Worm (Caenorhabditis elegans) whole organism, young adult: ENCODE data around the gene C32D5.10.

Source experiments
- B0035.1 ChIP-seq: sonication (generic microtip); optimal IDR thresholded peaks from 2 replicates; lab custom pipeline; 2016; ENCODE audit warnings: missing genetic modification characterization, mild to moderate bottlenecking, missing compliant biosample characterization, missing genotype, missing genetic modification reagents
- C17E4.6 ChIP-seq: fragments of 200-800 bp; sonication (Bioruptor generic); IDR thresholded peaks from 2 replicates; pipeline ENCODE4 v1.3.6; 2022; ENCODE audit warnings: missing genetic modification reagents, missing genetic modification characterization, missing compliant biosample characterization
- F10E7.11 ChIP-seq: sonication (generic microtip); optimal IDR thresholded peaks from 2 replicates; lab custom pipeline; 2017; ENCODE audit warnings: mild to moderate bottlenecking, missing genetic modification characterization, moderate library complexity, missing compliant biosample characterization
- F22D6.2 ChIP-seq: sonication (generic microtip); optimal IDR thresholded peaks from 2 replicates; lab custom pipeline; 2016; ENCODE audit warnings: mild to moderate bottlenecking, missing genetic modification characterization, missing compliant biosample characterization
- F49E8.2 ChIP-seq: sonication (generic microtip); optimal IDR thresholded peaks from 3 replicates; lab custom pipeline; 2017; ENCODE audit warnings: missing genetic modification characterization, mild to moderate bottlenecking, missing compliant biosample characterization, antibody characterized with exemption, moderate library complexity; ENCODE audit not compliant: insufficient read depth
- F52B5.7 ChIP-seq: sonication (generic microtip); optimal IDR thresholded peaks from 2 replicates; lab custom pipeline; 2016; ENCODE audit warnings: mild to moderate bottlenecking, missing genetic modification characterization, missing compliant biosample characterization
- F55B11.4 ChIP-seq: sonication (generic microtip); optimal IDR thresholded peaks from 2 replicates; lab custom pipeline; 2016; ENCODE audit warnings: missing compliant biosample characterization, missing genetic modification characterization, borderline replicate concordance; ENCODE audit not compliant: insufficient read depth
- F57C9.4 ChIP-seq: sonication (generic microtip); optimal IDR thresholded peaks from 2 replicates; lab custom pipeline; 2017; ENCODE audit warnings: mild to moderate bottlenecking, missing genetic modification characterization, missing compliant biosample characterization
- T07F8.4 ChIP-seq: sonication (generic microtip); optimal IDR thresholded peaks from 2 replicates; lab custom pipeline; 2016; ENCODE audit warnings: mild to moderate bottlenecking, missing genetic modification characterization, moderate library complexity, missing compliant biosample characterization
- Y56A3A.18 ChIP-seq: fragments of 200-800 bp; sonication (Bioruptor generic); IDR thresholded peaks from 2 replicates; pipeline ENCODE4 v1.3.6; 2022; ENCODE audit warnings: missing genetic modification reagents, missing genetic modification characterization, missing compliant biosample characterization
- Y67H2A.10 ChIP-seq: fragments of 200-800 bp; sonication (Bioruptor generic); conservative IDR thresholded peaks from 2 replicates; pipeline ENCODE4 v1.3.6; 2022; ENCODE audit warnings: missing genetic modification reagents, missing genetic modification characterization, missing compliant biosample characterization
- Y95B8A.8 ChIP-seq: fragments of 200-800 bp; sonication (Bioruptor generic); IDR thresholded peaks from 2 replicates; pipeline ENCODE4 v1.3.6; 2022; ENCODE audit warnings: missing genetic modification reagents, missing genetic modification characterization, missing compliant biosample characterization
- aptf-2 ChIP-seq: fragments of 200-800 bp; sonication (Bioruptor generic); conservative IDR thresholded peaks from 2 replicates; pipeline ENCODE4 v1.3.6; 2022; ENCODE audit warnings: missing genetic modification reagents, missing genetic modification characterization, missing compliant biosample characterization
- atf-7 ChIP-seq: sonication (generic microtip); optimal IDR thresholded peaks from 2 replicates; lab custom pipeline; 2017; ENCODE audit warnings: mild to moderate bottlenecking, missing genetic modification characterization, missing compliant biosample characterization
- attf-6 ChIP-seq: fragments of 200-800 bp; sonication (Bioruptor generic); IDR thresholded peaks from 2 replicates; pipeline ENCODE4 v1.3.6; 2022; ENCODE audit warnings: missing genetic modification reagents, missing genetic modification characterization, missing compliant biosample characterization
- bed-1 ChIP-seq: fragments of 200-800 bp; sonication (Bioruptor generic); IDR thresholded peaks from 2 replicates; pipeline ENCODE4 v1.3.6; 2022; ENCODE audit warnings: missing genetic modification reagents, missing genetic modification characterization, missing compliant biosample characterization
- bed-2 ChIP-seq: fragments of 200-800 bp; sonication (Bioruptor generic); IDR thresholded peaks from 2 replicates; pipeline ENCODE4 v1.3.6; 2022; ENCODE audit warnings: missing genetic modification reagents, missing genetic modification characterization, missing compliant biosample characterization
- cebp-1 ChIP-seq, 2 experiments: fragments of 200-800 bp in 1 of 2; sonication (Bioruptor generic) in 1 of 2; sonication (generic microtip) in 1 of 2; IDR thresholded peaks in 1 of 2; optimal IDR thresholded peaks in 1 of 2; 2 replicates each; pipeline versions ENCODE4 v1.3.6 to Lab custom; 2017 to 2022; ENCODE audit warnings: missing compliant biosample characterization in 2 of 2, missing genetic modification characterization in 2 of 2, mild to moderate bottlenecking in 1 of 2, missing genetic modification reagents in 1 of 2, moderate library complexity in 1 of 2
- ceh-58 ChIP-seq: fragments of 200-800 bp; sonication (Bioruptor generic); IDR thresholded peaks from 2 replicates; pipeline ENCODE4 v1.3.6; 2022; ENCODE audit warnings: missing genetic modification characterization, missing compliant biosample characterization
- die-1 ChIP-seq: sonication (generic microtip); optimal IDR thresholded peaks from 2 replicates; lab custom pipeline; 2016; ENCODE audit warnings: missing genotype, mild to moderate bottlenecking, missing genetic modification characterization, missing compliant biosample characterization
- efl-1 ChIP-seq: fragments of 150-350 bp; optimal IDR thresholded peaks from 2 replicates; lab custom pipeline; 2014; ENCODE audit warnings: missing biosample characterization, missing genetic modification reagents, missing genetic modification characterization
- egl-44 ChIP-seq: fragments of 200-800 bp; sonication (Bioruptor generic); IDR thresholded peaks from 2 replicates; pipeline ENCODE4 v1.3.6; 2022; ENCODE audit warnings: missing genetic modification reagents, missing genetic modification characterization, missing compliant biosample characterization
- egrh-3 ChIP-seq: fragments of 200-800 bp; sonication (Bioruptor generic); IDR thresholded peaks from 2 replicates; pipeline ENCODE4 v1.3.6; 2022; ENCODE audit warnings: missing genetic modification reagents, missing genetic modification characterization, missing compliant biosample characterization
- ekl-4 ChIP-seq: fragments of 200-800 bp; sonication (Bioruptor generic); IDR thresholded peaks from 2 replicates; pipeline ENCODE4 v1.3.6; 2022; ENCODE audit warnings: missing genetic modification reagents, missing genetic modification characterization, missing compliant biosample characterization
- ets-4 ChIP-seq: fragments of 200-800 bp; sonication (Bioruptor generic); optimal IDR thresholded peaks from 2 replicates; lab custom pipeline; 2018; ENCODE audit warnings: mild to moderate bottlenecking, missing genetic modification characterization, missing compliant biosample characterization
- fkh-3 ChIP-seq: sonication (generic microtip); optimal IDR thresholded peaks from 2 replicates; lab custom pipeline; 2016; ENCODE audit warnings: mild to moderate bottlenecking, missing genetic modification characterization, missing compliant biosample characterization
- hlh-12 ChIP-seq: sonication (generic microtip); optimal IDR thresholded peaks from 2 replicates; lab custom pipeline; 2016; ENCODE audit warnings: missing genetic modification characterization, missing compliant biosample characterization
- hsf-1 ChIP-seq: fragments of 200-800 bp; sonication (Bioruptor generic); IDR thresholded peaks from 2 replicates; pipeline ENCODE4 v1.3.6; 2022; ENCODE audit warnings: missing genetic modification reagents, missing genetic modification characterization, missing compliant biosample characterization
- lin-35 ChIP-seq, 3 experiments: fragments of 150-350 bp in 2 of 3; sonication (generic microtip) in 1 of 3; optimal IDR thresholded peaks; 2 replicates each; lab custom pipeline; 2014 to 2018; ENCODE audit warnings: missing biosample characterization in 3 of 3, missing genetic modification characterization in 3 of 3, missing genetic modification reagents in 3 of 3
- lin-40 ChIP-seq: sonication (generic microtip); optimal IDR thresholded peaks from 2 replicates; lab custom pipeline; 2016; ENCODE audit warnings: missing genetic modification characterization, mild to moderate bottlenecking, missing compliant biosample characterization, missing genotype, missing genetic modification reagents
- lir-1 ChIP-seq: fragments of 200-800 bp; sonication (Bioruptor generic); conservative IDR thresholded peaks from 2 replicates; pipeline ENCODE4 v1.3.6; 2022; ENCODE audit warnings: missing genetic modification reagents, missing genetic modification characterization, missing compliant biosample characterization
- lsl-1 ChIP-seq: fragments of 200-800 bp; sonication (Bioruptor generic); optimal IDR thresholded peaks from 2 replicates; lab custom pipeline; 2018; ENCODE audit warnings: mild to moderate bottlenecking, missing genetic modification characterization, moderate library complexity, missing compliant biosample characterization
- lsy-27 ChIP-seq: sonication (generic microtip); optimal IDR thresholded peaks from 2 replicates; lab custom pipeline; 2017; ENCODE audit warnings: missing genetic modification characterization, mild to moderate bottlenecking, missing compliant biosample characterization, antibody characterized with exemption, missing genotype, borderline replicate concordance; ENCODE audit not compliant: insufficient read depth
- madf-8 ChIP-seq: fragments of 200-800 bp; sonication (Bioruptor generic); conservative IDR thresholded peaks from 2 replicates; pipeline ENCODE4 v1.3.6; 2022; ENCODE audit warnings: missing genetic modification reagents, missing genetic modification characterization, missing compliant biosample characterization
- mcd-1 ChIP-seq: fragments of 200-800 bp; sonication (Bioruptor generic); IDR thresholded peaks from 2 replicates; pipeline ENCODE4 v1.3.6; 2022; ENCODE audit warnings: missing genetic modification reagents, missing genetic modification characterization, missing compliant biosample characterization
- mes-4 ChIP-seq: sonication (generic microtip); optimal IDR thresholded peaks from 2 replicates; lab custom pipeline; 2016; ENCODE audit warnings: missing genotype, missing genetic modification characterization, missing compliant biosample characterization
- nfyb-1 ChIP-seq: fragments of 200-800 bp; sonication (Bioruptor generic); IDR thresholded peaks from 2 replicates; pipeline ENCODE4 v1.3.6; 2022; ENCODE audit warnings: missing genetic modification reagents, missing genetic modification characterization, missing compliant biosample characterization
- nhr-80 ChIP-seq: sonication (generic microtip); optimal IDR thresholded peaks from 2 replicates; lab custom pipeline; 2016; ENCODE audit warnings: missing genetic modification characterization, missing compliant biosample characterization
- sdz-38 ChIP-seq: sonication (generic microtip); optimal IDR thresholded peaks from 2 replicates; lab custom pipeline; 2016; ENCODE audit warnings: missing genotype, missing genetic modification characterization, missing compliant biosample characterization
- snpc-3.4 ChIP-seq: sonication (generic microtip); optimal IDR thresholded peaks from 2 replicates; lab custom pipeline; 2017; ENCODE audit warnings: missing genetic modification characterization, mild to moderate bottlenecking, missing compliant biosample characterization, antibody characterized with exemption, moderate library complexity, missing genotype, missing genetic modification reagents
- tlf-1 ChIP-seq: fragments of 200-800 bp; sonication (Bioruptor generic); optimal IDR thresholded peaks from 2 replicates; lab custom pipeline; 2018; ENCODE audit warnings: mild to moderate bottlenecking, missing genetic modification characterization, missing compliant biosample characterization
- unc-130 ChIP-seq: sonication (generic microtip); optimal IDR thresholded peaks from 2 replicates; lab custom pipeline; 2016; ENCODE audit warnings: missing genetic modification reagents, missing genetic modification characterization, missing compliant biosample characterization
- unc-62 ChIP-seq: fragments of 150-350 bp; optimal IDR thresholded peaks from 2 replicates; lab custom pipeline; 2014; ENCODE audit warnings: missing biosample characterization, missing genetic modification reagents, missing genetic modification characterization
- ztf-18 ChIP-seq: sonication (generic microtip); optimal IDR thresholded peaks from 2 replicates; lab custom pipeline; 2016; ENCODE audit warnings: missing genotype, mild to moderate bottlenecking, missing genetic modification characterization, missing compliant biosample characterization
- ztf-26 ChIP-seq: sonication (generic microtip); optimal IDR thresholded peaks from 2 replicates; lab custom pipeline; 2017; ENCODE audit warnings: missing genetic modification characterization, missing compliant biosample characterization
- ztf-28 ChIP-seq: fragments of 200-800 bp; sonication (Bioruptor generic); IDR thresholded peaks from 2 replicates; pipeline ENCODE4 v1.3.6; 2022; ENCODE audit warnings: missing genetic modification reagents, missing genetic modification characterization, missing compliant biosample characterization

C32D5.10 gene

DNA sequence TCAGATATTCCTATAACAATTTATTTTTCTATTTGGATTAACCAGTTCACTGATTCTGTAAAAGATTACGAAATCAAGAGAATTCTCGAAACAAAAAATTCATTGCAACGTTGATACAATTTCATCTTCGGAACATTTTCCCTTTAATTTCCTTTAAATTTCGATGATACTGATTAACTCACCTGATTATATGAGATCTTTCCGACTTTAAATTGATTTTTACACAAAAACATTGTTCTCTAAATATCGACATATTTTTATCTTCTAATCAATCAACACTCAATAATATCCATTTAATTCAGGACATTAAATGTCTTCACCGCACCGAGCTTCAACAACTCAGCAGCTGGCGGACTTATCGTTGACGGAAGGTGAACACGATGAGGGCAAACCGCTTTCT lies 19.2 kb upstream of the C32D5.10 start, which contains the start of gene lin-23:
Gene lin-23, plus strand, starts transcription at position 301 of the 400 bp plus-strand sequence.
- TF ChIP-seq F57C9.4 (tag; lab: Kevin White, UChicago) (no peak), bed-1 (no peak), tlf-1 (GFP tag; lab: Kevin White, UChicago) (no peak), F10E7.11 (tag; lab: Kevin White, UChicago) (no peak), nfyb-1 (no peak), unc-130 (no peak), die-1 (no peak), atf-7 (tag; lab: Kevin White, UChicago) (no peak), hsf-1 (no peak), Y67H2A.10 (GFP tag; lab: Robert Waterston, UW) (no peak), B0035.1 (tag; lab: Kevin White, UChicago) (no peak), F49E8.2 (no peak), cebp-1 (GFP tag; IDR thresholded peaks at IDR 0.05; lab: Robert Waterston, UW) (no peak), cebp-1 (tag; optimal IDR thresholded peaks at IDR 0.05; lab: Kevin White, UChicago) (no peak), Y56A3A.18 (no peak), fkh-3 (tag; lab: Kevin White, UChicago) (no peak), Y95B8A.8 (GFP tag; lab: Robert Waterston, UW) (no peak), nhr-80 (tag; lab: Kevin White, UChicago) (no peak)

DNA sequence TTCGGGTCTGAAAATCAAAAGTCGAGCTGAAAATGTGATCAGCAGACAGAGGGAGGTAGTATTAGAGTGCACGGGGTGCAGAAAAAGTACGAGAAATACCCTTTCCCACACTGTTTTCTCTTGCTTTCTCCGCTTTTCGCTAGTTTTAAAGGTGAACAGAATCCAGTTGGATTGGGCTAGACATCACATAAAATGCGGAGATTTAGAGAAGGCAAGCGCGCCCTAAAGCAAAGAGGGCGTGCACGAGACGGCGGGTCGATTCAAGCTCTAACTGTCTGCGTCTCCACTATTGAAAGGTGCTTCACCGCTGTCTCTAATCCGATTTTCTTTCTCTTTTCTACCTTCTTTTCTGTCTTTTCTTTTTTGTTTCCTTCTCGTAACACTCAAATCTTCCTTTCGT lies 18.3 kb upstream of the C32D5.10 start:
- TF ChIP-seq attf-6 (GFP tag; lab: Robert Waterston, UW) (0 out of 2 replicates have a peak, but pooled peaks have one; percentile 25), egrh-3 (GFP tag; lab: Robert Waterston, UW) (peak; percentile 41; the same call in 1 of the 2 replicates), egl-44 (GFP tag; lab: Robert Waterston, UW) (peak; percentile 49; the same call in 1 of the 2 replicates), snpc-3.4 (tag; lab: Kevin White, UChicago) (peak; percentile 73), sdz-38 (no peak), unc-62 (GFP tag; lab: Kevin White, UChicago) (no peak), C17E4.6 (GFP tag; lab: Robert Waterston, UW) (no peak), die-1 (no peak), tlf-1 (GFP tag; lab: Kevin White, UChicago) (peak; percentile 58), F52B5.7 (tag; lab: Kevin White, UChicago) (no peak), ets-4 (GFP tag; lab: Kevin White, UChicago) (no peak), bed-2 (GFP tag; lab: Robert Waterston, UW) (no peak), lin-35 (GFP tag; optimal IDR thresholded peaks at IDR 0.05; lab: Kevin White, UChicago) (peak in 1 of 3 experiments; percentile 48), ztf-26 (tag; lab: Kevin White, UChicago) (peak; percentile 20), mcd-1 (GFP tag; lab: Robert Waterston, UW) (peak; percentile 95), F49E8.2 (peak; percentile 89), Y56A3A.18 (no peak), ztf-18 (tag; lab: Kevin White, UChicago) (peak; percentile 75), F55B11.4 (tag; lab: Kevin White, UChicago) (no peak), lir-1 (GFP tag; lab: Robert Waterston, UW) (peak; percentile 67; the same call in 1 of the 2 replicates), hlh-12 (tag; lab: Kevin White, UChicago) (no peak), madf-8 (GFP tag; lab: Robert Waterston, UW) (peak; percentile 57), ztf-28 (GFP tag; lab: Robert Waterston, UW) (0 out of 2 replicates have a peak, but pooled peaks have one; percentile 6), lin-40 (tag; lab: Kevin White, UChicago) (peak; percentile 72), ekl-4 (GFP tag; lab: Robert Waterston, UW) (peak; percentile 59; the same call in 1 of the 2 replicates), lsy-27 (tag; lab: Kevin White, UChicago) (no peak), lsl-1 (GFP tag; lab: Kevin White, UChicago) (peak; percentile 75), mes-4 (no peak), T07F8.4 (no peak), efl-1 (GFP tag; lab: Kevin White, UChicago) (peak; percentile 57), ceh-58 (GFP tag; lab: Robert Waterston, UW) (no peak), nhr-80 (tag; lab: Kevin White, UChicago) (peak; percentile 79), F22D6.2 (no peak), aptf-2 (GFP tag; lab: Robert Waterston, UW) (no peak), Y95B8A.8 (GFP tag; lab: Robert Waterston, UW) (peak; percentile 68; the same call in 1 of the 2 replicates)
